Worm (Caenorhabditis elegans) whole organism, L3 larva: ENCODE results near the gene rgs-7.

Experiments used
- R02D3.7 ChIP-seq: fragments of 150-350 bp; optimal IDR thresholded peaks from 2 replicates; lab custom pipeline; 2014; ENCODE audit warnings: missing biosample characterization, missing genetic modification characterization
- ZK546.5 ChIP-seq: sonication (generic microtip); optimal IDR thresholded peaks from 2 replicates; lab custom pipeline; 2017; ENCODE audit warnings: missing biosample characterization, missing genetic modification characterization
- aly-2 ChIP-seq: fragments of 150-350 bp; optimal IDR thresholded peaks from 2 replicates; lab custom pipeline; 2014; ENCODE audit warnings: missing biosample characterization, missing genetic modification characterization
- ama-1 ChIP-seq: fragments of 150-350 bp; optimal IDR thresholded peaks from 2 replicates; lab custom pipeline; 2018
- ceh-16 ChIP-seq: sonication (generic microtip); optimal IDR thresholded peaks from 2 replicates; lab custom pipeline; 2017; ENCODE audit warnings: missing biosample characterization, missing genetic modification characterization
- ceh-28 ChIP-seq: fragments of 150-350 bp; optimal IDR thresholded peaks from 2 replicates; lab custom pipeline; 2014; ENCODE audit warnings: missing biosample characterization, missing genetic modification reagents, missing genetic modification characterization
- ceh-82 ChIP-seq: fragments of 150-350 bp; optimal IDR thresholded peaks from 2 replicates; lab custom pipeline; 2014; ENCODE audit warnings: missing biosample characterization, missing genetic modification characterization
- egl-27 ChIP-seq: sonication (generic microtip); optimal IDR thresholded peaks from 4 replicates; lab custom pipeline; 2017; ENCODE audit warnings: missing biosample characterization, missing genetic modification reagents, missing genetic modification characterization
- elt-1 ChIP-seq: fragments of 150-350 bp; optimal IDR thresholded peaks from 2 replicates; lab custom pipeline; 2014; ENCODE audit warnings: missing biosample characterization, missing genetic modification characterization
- elt-2 ChIP-seq: sonication (generic microtip); optimal IDR thresholded peaks from 2 replicates; lab custom pipeline; 2016; ENCODE audit warnings: missing genetic modification reagents, mild to moderate bottlenecking, missing genetic modification characterization, missing compliant biosample characterization
- elt-3 ChIP-seq, 3 experiments: fragments of 150-350 bp in 1 of 3; sonication (generic microtip) in 2 of 3; optimal IDR thresholded peaks; 2 replicates in 2 of 3; 4 replicates in 1 of 3; lab custom pipeline; 2014 to 2017; ENCODE audit warnings: missing biosample characterization in 3 of 3, missing genetic modification characterization in 3 of 3
- eor-1 ChIP-seq, 2 experiments: fragments of 150-350 bp; optimal IDR thresholded peaks; 2 replicates each; lab custom pipeline; 2014 to 2018; ENCODE audit warnings: missing biosample characterization in 2 of 2, missing genetic modification characterization in 2 of 2
- fkh-10 ChIP-seq: sonication (generic microtip); optimal IDR thresholded peaks from 2 replicates; lab custom pipeline; 2017; ENCODE audit warnings: missing biosample characterization, missing genetic modification reagents, missing genetic modification characterization
- fkh-2 ChIP-seq: fragments of 150-350 bp; optimal IDR thresholded peaks from 2 replicates; lab custom pipeline; 2014; ENCODE audit warnings: missing biosample characterization, missing genetic modification reagents, missing genetic modification characterization
- fos-1 ChIP-seq: fragments of 150-350 bp; optimal IDR thresholded peaks from 2 replicates; lab custom pipeline; 2014; ENCODE audit warnings: missing biosample characterization, missing genetic modification characterization
- hmg-11 ChIP-seq: sonication (generic microtip); optimal IDR thresholded peaks from 2 replicates; lab custom pipeline; 2016; ENCODE audit warnings: missing genetic modification characterization, missing compliant biosample characterization
- jun-1 ChIP-seq: fragments of 150-350 bp; optimal IDR thresholded peaks from 2 replicates; lab custom pipeline; 2014; ENCODE audit warnings: missing biosample characterization, missing genetic modification reagents, missing genetic modification characterization
- lin-15B ChIP-seq: fragments of 150-350 bp; optimal IDR thresholded peaks from 2 replicates; lab custom pipeline; 2014; ENCODE audit warnings: missing biosample characterization, missing genetic modification characterization
- lin-39 ChIP-seq: fragments of 150-350 bp; optimal IDR thresholded peaks from 2 replicates; lab custom pipeline; 2018; ENCODE audit warnings: missing biosample characterization, missing genetic modification reagents, missing genetic modification characterization
- lsy-12 ChIP-seq: sonication (generic microtip); optimal IDR thresholded peaks from 2 replicates; lab custom pipeline; 2016; ENCODE audit warnings: mild to moderate bottlenecking, missing genetic modification characterization, missing compliant biosample characterization
- mml-1 ChIP-seq: fragments of 150-350 bp; sonication (generic microtip); optimal IDR thresholded peaks from 3 replicates; lab custom pipeline; 2014; ENCODE audit warnings: missing biosample characterization, missing genetic modification characterization
- nfya-1 ChIP-seq: sonication (generic microtip); optimal IDR thresholded peaks from 2 replicates; lab custom pipeline; 2017; ENCODE audit warnings: missing genetic modification characterization, mild to moderate bottlenecking, missing compliant biosample characterization, antibody characterized with exemption, moderate library complexity; ENCODE audit not compliant: insufficient read depth
- nhr-11 ChIP-seq: fragments of 150-350 bp; optimal IDR thresholded peaks from 2 replicates; lab custom pipeline; 2014; ENCODE audit warnings: missing biosample characterization, missing genetic modification characterization
- nhr-12 ChIP-seq: fragments of 150-350 bp; optimal IDR thresholded peaks from 2 replicates; lab custom pipeline; 2014; ENCODE audit warnings: missing biosample characterization, missing genetic modification characterization
- nhr-23 ChIP-seq: fragments of 150-350 bp; optimal IDR thresholded peaks from 2 replicates; lab custom pipeline; 2014; ENCODE audit warnings: missing biosample characterization, missing genetic modification reagents, missing genetic modification characterization
- nhr-237 ChIP-seq: fragments of 150-350 bp; optimal IDR thresholded peaks from 2 replicates; lab custom pipeline; 2014; ENCODE audit warnings: missing biosample characterization, missing genetic modification characterization
- nhr-28 ChIP-seq: fragments of 150-350 bp; optimal IDR thresholded peaks from 2 replicates; lab custom pipeline; 2014; ENCODE audit warnings: missing biosample characterization, missing genetic modification characterization
- nhr-43 ChIP-seq: sonication (generic microtip); optimal IDR thresholded peaks from 2 replicates; lab custom pipeline; 2016; ENCODE audit warnings: mild to moderate bottlenecking, missing genetic modification characterization, missing compliant biosample characterization; ENCODE audit not compliant: poor library complexity, severe bottlenecking
- nhr-67 ChIP-seq: fragments of 150-350 bp; optimal IDR thresholded peaks from 2 replicates; lab custom pipeline; 2014; ENCODE audit warnings: missing biosample characterization, missing genetic modification characterization
- nhr-76 ChIP-seq: fragments of 150-350 bp; sonication (generic microtip); optimal IDR thresholded peaks from 5 replicates; lab custom pipeline; 2014; ENCODE audit warnings: missing biosample characterization, missing genetic modification characterization
- nhr-77 ChIP-seq: fragments of 150-350 bp; optimal IDR thresholded peaks from 2 replicates; lab custom pipeline; 2014; ENCODE audit warnings: missing biosample characterization, missing genetic modification characterization
- pha-4 ChIP-seq: fragments of 150-350 bp; optimal IDR thresholded peaks from 2 replicates; lab custom pipeline; 2014; ENCODE audit warnings: missing biosample characterization, missing genetic modification reagents, missing genetic modification characterization
- pqm-1 ChIP-seq: fragments of 150-350 bp; optimal IDR thresholded peaks from 2 replicates; lab custom pipeline; 2017; ENCODE audit warnings: missing biosample characterization, missing genetic modification characterization, inconsistent platforms
- sea-2 ChIP-seq: fragments of 150-350 bp; sonication (generic microtip); optimal IDR thresholded peaks from 4 replicates; lab custom pipeline; 2014; ENCODE audit warnings: missing biosample characterization, missing genetic modification reagents, missing genetic modification characterization
- skn-1 ChIP-seq: fragments of 150-350 bp; optimal IDR thresholded peaks from 2 replicates; lab custom pipeline; 2014; ENCODE audit warnings: missing biosample characterization, missing genetic modification characterization
- snpc-4 ChIP-seq: fragments of 150-350 bp; optimal IDR thresholded peaks from 2 replicates; lab custom pipeline; 2014; ENCODE audit warnings: missing biosample characterization, missing genetic modification characterization
- tbx-2 ChIP-seq: sonication (generic microtip); optimal IDR thresholded peaks from 2 replicates; lab custom pipeline; 2016; ENCODE audit warnings: mild to moderate bottlenecking, missing genetic modification characterization, missing compliant biosample characterization
- unc-39 ChIP-seq: sonication (generic microtip); optimal IDR thresholded peaks from 4 replicates; lab custom pipeline; 2017; ENCODE audit warnings: missing biosample characterization, missing genetic modification characterization
- zag-1 ChIP-seq: fragments of 150-350 bp; optimal IDR thresholded peaks from 2 replicates; lab custom pipeline; 2014; ENCODE audit warnings: missing biosample characterization, missing genetic modification characterization
- ztf-11 ChIP-seq: fragments of 150-350 bp; optimal IDR thresholded peaks from 2 replicates; lab custom pipeline; 2014; ENCODE audit warnings: missing biosample characterization, missing genetic modification characterization
- ztf-4 ChIP-seq: fragments of 150-350 bp; optimal IDR thresholded peaks from 2 replicates; lab custom pipeline; 2014; ENCODE audit warnings: missing biosample characterization, missing genetic modification characterization

Gene rgs-7

ce11 chrX:3555930-3556329, 13.6 kb downstream of the rgs-7 start:
- no peak for TF ChIP-seq snpc-4 (tag; lab: Kevin White, UChicago)
- TF ChIP-seq elt-2 (tag; lab: Kevin White, UChicago), result peak; percentile 78
- TF ChIP-seq pqm-1, result peak; percentile 62
- TF ChIP-seq ztf-4, result no peak

DNA sequence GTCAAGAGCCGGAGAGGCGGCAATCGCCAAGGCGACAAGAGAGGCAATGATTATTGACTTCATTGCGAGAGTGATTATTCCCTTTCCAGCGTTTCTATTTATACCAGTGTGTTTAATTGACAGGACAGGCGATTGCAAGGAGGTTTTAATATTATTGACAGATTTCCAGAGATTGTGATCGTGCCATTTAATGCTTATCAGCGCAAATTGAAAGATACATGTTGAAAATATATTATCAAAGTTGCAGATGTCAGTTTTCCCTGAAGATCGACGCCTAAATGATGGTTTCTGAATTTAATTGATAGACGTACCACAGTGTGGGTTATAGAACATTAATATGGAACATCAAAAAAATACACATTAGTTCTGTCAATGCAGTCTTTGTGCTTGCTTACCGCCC, 21.6 kb downstream of the rgs-7 start, which contains the start of gene vit-4:
TSS of gene vit-4 (minus strand) at position 63 of the 400 bp plus-strand sequence.
- TF ChIP-seq snpc-4 (tag; lab: Kevin White, UChicago), result no peak
- TF ChIP-seq hmg-11 (tag; lab: Kevin White, UChicago), result no peak
- no peak for TF ChIP-seq ama-1 (lab: Kevin White, UChicago)
- no peak for TF ChIP-seq skn-1 (tag; lab: Kevin White, UChicago)
- no peak for TF ChIP-seq jun-1 (tag; lab: Kevin White, UChicago)

- TF ChIP-seq jun-1 (tag; lab: Kevin White, UChicago) (no peak), nhr-12 (tag; lab: Kevin White, UChicago) (no peak), pha-4 (tag; lab: Kevin White, UChicago) (no peak), ceh-82 (no peak), tbx-2 (tag; lab: Kevin White, UChicago) (no peak), skn-1 (tag; lab: Kevin White, UChicago) (no peak), lin-39 (tag; lab: Kevin White, UChicago) (no peak), mml-1 (tag; lab: Kevin White, UChicago) (no peak), pqm-1 (no peak)
Observed at ce11 chrX:3566856-3567255, 24.5 kb downstream of the rgs-7 start.

ce11 chrX:3572490-3572889, 30.1 kb downstream of the rgs-7 start, which contains the start of gene vit-3:
vit-3 (minus strand) TSS chrX:3572549.
- TF ChIP-seq nhr-67 (no peak), aly-2 (tag; lab: Kevin White, UChicago) (no peak), nhr-43 (tag; lab: Kevin White, UChicago) (no peak), fos-1 (tag; lab: Kevin White, UChicago) (no peak), hmg-11 (tag; lab: Kevin White, UChicago) (no peak), egl-27 (tag; lab: Kevin White, UChicago) (no peak)

DNA sequence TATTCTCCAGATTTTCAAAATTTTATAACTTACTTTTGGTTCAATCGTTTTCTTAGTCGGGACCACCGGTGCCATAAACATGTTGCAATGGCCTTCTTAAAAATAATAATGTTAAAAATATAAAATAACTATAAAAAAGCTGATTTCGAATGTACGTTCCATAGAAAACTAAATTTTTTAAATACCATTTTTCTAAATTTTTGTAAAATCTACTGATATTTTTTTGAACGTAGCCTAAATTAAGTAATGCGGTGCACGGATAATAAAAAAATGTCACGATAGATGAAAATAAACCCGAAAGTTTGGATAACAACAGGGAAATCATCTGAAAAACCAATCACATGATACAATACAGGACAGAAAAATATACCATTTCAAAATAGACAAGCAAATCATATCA, 31.1 kb downstream of the rgs-7 start, which contains the start of gene T27A10.5:
TSS of gene T27A10.5 (minus strand) at position 101 of the 400 bp plus-strand sequence.
- TF ChIP-seq ceh-16 (tag; lab: Kevin White, UChicago) (no peak), elt-3 (tag; optimal IDR thresholded peaks at IDR 0.05; lab: Kevin White, UChicago) (no peak), nhr-23 (tag; lab: Kevin White, UChicago) (no peak), ztf-4 (no peak), snpc-4 (tag; lab: Kevin White, UChicago) (no peak), nhr-28 (tag; lab: Kevin White, UChicago) (no peak)

DNA sequence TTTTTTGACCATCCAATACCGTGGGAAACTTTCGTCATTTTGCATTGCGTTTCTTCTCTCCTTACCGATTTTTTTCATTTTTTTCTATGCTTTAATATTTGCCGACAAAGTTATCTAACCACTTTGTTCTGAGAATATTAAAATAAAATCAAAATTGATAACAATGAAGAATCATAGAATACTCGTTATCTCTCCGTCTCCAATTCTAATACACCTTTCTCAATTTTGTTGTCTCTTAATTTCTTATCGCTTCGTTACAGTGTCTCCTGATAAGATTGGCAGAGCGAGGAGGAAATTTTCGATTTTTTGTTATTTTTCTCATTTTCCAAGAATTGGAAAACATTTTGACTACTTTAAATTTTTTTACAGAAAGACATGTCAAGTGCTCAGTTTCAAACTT, 33.9 kb downstream of the rgs-7 start, which contains the start of gene ckc-1:
TSS of gene ckc-1 (plus strand) at position 368 of the 400 bp plus-strand sequence.
- TF ChIP-seq nhr-11 (tag; lab: Kevin White, UChicago) (no peak), elt-2 (tag; lab: Kevin White, UChicago) (peak; percentile 99), ZK546.5 (tag; lab: Kevin White, UChicago) (no peak), aly-2 (tag; lab: Kevin White, UChicago) (no peak), pha-4 (tag; lab: Kevin White, UChicago) (peak; percentile 39), jun-1 (tag; lab: Kevin White, UChicago) (peak; percentile 68), egl-27 (tag; lab: Kevin White, UChicago) (no peak), fos-1 (tag; lab: Kevin White, UChicago) (no peak), nhr-76 (no peak), sea-2 (GFP tag; lab: Kevin White, UChicago) (no peak), ceh-28 (peak; percentile 3), R02D3.7 (tag; lab: Kevin White, UChicago) (no peak), zag-1 (tag; lab: Kevin White, UChicago) (no peak), lin-15B (no peak), mml-1 (tag; lab: Kevin White, UChicago) (no peak), tbx-2 (tag; lab: Kevin White, UChicago) (no peak), elt-1 (tag; lab: Kevin White, UChicago) (no peak), lsy-12 (tag; lab: Kevin White, UChicago) (no peak), nhr-12 (tag; lab: Kevin White, UChicago) (no peak), eor-1 (tag; optimal IDR thresholded peaks at IDR 0.05; lab: Kevin White, UChicago) (no peak), ztf-4 (no peak), ztf-11 (tag; lab: Kevin White, UChicago) (no peak), lin-39 (tag; lab: Kevin White, UChicago) (no peak), nhr-77 (tag; lab: Kevin White, UChicago) (no peak), nhr-67 (no peak), nfya-1 (tag; lab: Kevin White, UChicago) (no peak), fkh-10 (GFP tag; lab: Kevin White, UChicago) (no peak), nhr-237 (tag; lab: Kevin White, UChicago) (no peak), snpc-4 (tag; lab: Kevin White, UChicago) (no peak), nhr-43 (tag; lab: Kevin White, UChicago) (no peak), nhr-23 (tag; lab: Kevin White, UChicago) (no peak), fkh-2 (tag; lab: Kevin White, UChicago) (no peak), unc-39 (tag; lab: Kevin White, UChicago) (no peak)
